Fruit fly (Drosophila melanogaster) ovary, adult (tissue): ENCODE measurements around the gene toc.

Experiments
- CG17801 ChIP-seq: fragments of 200-800 bp; optimal IDR thresholded peaks from 2 replicates; lab custom pipeline; 2019; ENCODE audit warnings: missing biosample characterization, mild to moderate bottlenecking, missing genetic modification characterization, moderate library complexity; ENCODE audit not compliant: partially characterized antibody

Gene toc

DNA sequence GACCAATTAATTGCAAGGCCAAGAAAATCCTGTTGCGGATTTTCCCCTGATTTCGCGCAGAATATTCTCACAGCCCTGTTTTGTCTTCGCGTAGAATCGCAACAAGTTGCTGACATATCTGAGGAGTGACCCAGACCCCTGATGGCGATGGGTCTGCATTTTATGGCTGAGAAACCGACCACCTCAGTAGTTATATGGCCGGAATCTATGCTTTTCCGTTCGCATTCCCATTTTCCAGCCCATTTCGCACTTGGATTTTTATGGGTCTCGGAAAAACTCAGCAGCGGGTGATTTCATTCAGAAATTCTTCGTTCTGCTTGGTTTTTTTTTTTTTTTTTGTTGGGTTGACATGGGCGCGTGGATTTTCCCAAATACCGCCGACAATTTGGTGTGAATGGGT is 61.7 kb downstream of the toc start:
- TF ChIP-seq CG17801 (GFP tag; lab: Kevin White, UChicago): no peak

DNA sequence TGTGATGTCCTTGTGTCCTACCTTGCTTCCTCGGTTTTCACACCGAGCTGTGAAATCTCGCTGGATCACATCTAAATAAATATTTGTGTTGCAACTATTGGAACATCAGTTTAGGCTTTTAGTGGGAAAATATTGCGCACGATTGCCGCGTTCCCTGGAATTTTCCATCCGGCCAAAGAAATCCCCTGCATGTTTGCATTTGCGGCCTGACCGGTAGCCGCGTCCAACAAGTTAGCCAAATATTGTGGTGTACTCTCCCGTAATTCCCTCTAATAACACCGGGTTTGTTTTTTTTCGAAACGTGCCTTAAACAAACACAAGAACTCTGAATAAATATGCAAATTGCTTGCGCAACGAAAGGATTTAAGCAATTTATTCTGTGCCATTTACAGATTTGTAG is 65.8 kb downstream of the toc start:
- TF ChIP-seq CG17801 (GFP tag; lab: Kevin White, UChicago): no peak

DNA sequence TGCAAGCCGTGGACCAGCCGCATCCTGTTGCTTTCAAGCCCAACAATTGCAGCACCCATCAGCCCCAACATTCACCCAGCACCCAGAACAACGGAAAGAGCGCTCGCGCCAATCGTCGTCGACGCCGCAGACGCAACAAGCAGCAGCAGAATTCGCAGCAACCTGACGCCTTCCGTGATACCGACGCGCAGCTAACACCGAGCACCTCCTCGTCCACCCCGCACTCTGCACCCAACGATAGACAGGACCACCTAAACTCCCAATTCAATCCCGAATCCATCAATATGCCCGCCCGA is 85.0 kb downstream of the toc start:
- no peak for TF ChIP-seq CG17801 (GFP tag; lab: Kevin White, UChicago)

DNA sequence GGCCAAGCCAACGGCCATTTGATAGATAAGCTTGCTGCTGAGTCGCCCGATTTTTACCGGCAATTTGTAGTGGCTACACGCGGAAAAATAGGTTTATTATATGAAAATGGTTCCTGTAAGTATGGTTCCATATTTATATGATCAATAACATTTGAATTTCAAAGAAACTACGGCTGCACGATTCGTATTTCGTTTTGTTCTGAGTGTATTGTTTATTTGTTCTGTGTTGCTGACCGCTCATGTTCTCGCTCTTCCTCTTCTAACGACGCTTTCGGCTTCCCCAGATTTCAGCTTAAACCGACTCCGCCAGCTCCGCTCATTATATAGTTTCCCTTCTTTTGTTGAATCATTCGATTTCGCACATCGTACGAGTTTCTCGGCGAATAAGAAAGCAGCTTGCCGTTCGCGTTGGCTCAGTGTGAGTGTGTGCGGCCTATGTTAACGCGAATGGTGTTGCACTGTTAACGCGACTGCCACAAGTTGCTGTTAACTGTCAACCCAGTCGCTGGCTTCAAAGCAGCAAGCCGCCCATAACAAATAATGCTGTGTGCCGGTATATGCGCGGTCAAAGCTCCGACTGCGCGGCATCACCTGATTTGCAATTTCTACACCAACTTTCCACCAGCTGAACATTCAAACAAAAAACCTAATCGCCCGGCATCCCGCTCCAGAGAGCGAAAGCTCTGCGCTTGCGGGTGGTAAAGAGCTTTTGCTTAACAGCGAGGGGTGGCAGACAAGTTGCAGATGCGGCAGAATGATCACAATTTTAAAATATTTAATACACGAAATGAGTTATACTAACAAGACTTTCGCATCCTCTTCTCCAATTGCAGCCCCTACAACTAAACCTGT is 85.6 kb downstream of the toc start:
- TF ChIP-seq CG17801 (GFP tag; lab: Kevin White, UChicago): peak; percentile 80

DNA sequence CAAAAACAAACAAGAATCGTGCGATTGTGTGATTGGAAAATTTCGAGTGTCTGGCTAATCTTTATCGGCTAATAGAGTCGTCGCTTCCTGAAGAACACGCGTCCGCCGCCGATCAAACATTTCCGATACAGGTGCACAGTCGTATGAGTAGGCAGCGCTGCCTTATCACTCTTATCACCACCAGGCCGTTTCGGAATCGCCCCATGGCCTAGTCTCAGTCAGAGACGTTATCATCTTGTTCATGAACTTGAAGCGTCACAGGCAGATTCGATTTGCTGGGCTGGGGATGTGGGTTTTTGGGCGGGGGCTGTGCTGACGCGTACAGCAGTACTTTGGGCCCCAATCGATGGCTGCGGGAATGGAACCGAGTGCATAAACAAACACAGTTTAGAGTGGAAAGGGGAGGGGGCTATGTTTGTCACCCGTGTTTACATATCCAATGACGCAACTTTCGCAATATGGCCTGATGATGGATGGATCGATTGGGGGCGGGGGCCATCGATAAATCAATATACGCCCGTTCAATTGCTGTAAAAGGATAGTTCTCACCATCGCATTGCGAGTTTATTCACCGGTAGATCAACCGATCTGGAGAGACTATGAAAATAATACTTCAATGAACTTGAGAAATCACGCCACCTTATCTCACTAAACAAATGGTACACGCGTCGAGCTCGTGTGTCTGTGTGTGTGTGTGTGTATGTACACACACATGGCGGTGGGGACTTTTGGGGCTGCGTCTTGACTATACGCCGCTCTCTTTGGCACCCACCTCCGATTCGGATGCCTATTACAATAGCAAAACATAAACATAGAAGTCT is 86.4 kb downstream of the toc start:
- peak; percentile 8 for TF ChIP-seq CG17801 (GFP tag; lab: Kevin White, UChicago)

DNA sequence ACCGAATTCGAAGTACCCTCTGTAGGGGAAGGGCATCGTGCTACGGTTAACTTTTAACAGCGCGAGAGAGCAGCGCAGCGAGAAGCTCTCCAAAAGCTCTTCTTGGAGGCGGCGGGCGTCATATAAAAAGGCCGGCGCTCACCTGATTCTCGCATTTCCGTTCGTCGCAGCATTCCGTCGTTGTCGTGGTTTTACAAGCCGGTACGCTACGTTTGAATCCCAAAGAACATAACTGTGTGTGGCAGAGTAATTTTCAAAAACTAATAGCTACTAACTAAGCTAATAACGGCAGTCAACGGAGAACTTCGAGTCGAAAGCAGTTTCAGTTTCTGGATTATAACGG is 88.2 kb downstream of the toc start, which contains the start of gene FASN1:
Gene FASN1 (plus strand): TSS at position 151 of the 343 bp plus-strand sequence.
- peak; percentile 84 for TF ChIP-seq CG17801 (GFP tag; lab: Kevin White, UChicago)

DNA sequence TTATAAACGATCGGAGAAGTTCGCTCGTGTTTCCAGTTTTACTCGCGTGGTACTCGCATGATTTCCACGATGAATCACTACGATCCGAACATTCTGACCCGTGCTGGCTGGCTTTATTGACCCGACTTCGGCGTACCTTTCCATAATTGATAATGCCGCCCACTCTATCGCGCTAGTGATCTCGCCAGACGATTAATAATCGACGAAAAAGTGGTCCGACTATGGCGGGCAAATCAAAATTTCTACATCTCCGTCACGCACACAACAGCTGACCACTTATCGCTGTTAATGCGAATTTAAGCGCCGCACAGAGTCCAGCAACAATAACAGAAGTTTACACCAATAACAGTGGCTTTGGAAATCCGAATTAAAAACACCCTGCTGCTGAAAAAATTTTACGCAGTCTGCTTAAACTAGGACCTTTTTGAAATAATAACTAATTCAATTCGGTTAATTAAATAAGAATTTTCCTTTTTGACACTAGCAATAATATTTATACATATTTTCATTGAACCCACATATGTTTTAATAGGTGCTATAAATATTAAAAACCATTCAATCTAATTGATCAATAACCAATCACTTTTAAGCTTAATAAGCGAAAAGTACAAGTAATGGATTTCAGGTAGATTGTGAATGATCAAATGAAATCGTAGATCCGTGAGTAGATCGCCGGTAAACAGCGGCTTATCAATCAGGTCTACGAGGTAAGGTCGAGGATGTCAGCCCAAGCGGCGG is 88.7 kb downstream of the toc start:
- no peak for TF ChIP-seq CG17801 (GFP tag; lab: Kevin White, UChicago)

DNA sequence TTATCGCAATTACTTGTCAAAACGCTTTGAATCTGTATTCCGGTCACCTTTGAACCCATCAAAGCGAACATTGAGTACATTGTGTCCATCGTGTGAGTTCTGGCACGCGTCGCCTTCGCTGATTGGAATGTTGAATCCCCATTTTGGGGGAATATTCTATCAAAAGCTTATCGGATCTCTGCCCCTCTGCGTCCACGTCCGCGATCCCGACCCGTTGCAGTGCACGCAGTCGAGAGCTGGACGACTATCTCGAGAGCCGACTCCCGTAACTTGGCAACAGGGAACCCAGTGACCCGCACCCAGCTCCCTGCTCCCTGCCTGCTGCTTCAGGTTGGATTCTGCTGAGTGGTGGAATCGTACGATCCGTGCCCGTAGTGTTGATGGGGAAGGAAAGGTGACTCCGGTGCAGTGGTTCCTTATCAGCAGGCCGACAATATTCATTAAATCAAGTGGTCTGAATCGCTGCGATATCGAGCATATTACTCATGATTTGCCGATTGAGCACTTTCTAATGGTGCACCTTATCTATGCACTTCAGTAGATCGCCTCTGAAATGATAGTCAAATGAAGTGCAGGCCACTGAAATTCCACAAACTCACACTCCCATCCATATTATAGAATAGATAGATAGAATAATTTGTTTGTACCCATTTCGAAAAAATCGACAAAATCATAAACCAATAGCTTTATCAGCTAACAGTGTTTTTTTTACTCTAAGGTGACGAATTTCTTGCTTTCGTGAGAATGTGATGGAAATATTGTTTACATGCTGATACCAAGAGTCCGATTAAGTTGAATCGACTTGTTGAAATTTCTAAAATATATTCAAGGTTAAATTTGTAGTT is 99.7 kb downstream of the toc start:
- no peak for TF ChIP-seq CG17801 (GFP tag; lab: Kevin White, UChicago)

DNA sequence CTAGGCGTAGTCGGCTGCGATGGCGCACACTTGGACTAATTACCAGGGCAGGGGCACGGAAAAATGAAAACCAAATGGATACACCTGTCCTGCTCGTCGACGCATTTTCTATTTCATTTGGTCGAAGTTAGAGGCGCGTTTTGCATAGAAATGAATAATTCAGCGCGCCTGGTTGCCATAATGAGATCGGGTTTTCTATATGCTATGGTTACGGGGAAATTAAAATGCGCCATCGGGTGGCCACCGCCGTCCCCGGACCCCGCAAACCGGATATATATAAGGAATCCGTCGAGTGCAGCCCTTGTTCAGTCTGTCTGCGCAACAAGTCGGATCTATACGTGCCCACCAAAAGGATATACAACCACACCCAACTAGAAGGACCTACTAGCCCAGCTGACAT is 100.9 kb downstream of the toc start, which contains the start of gene FASN2:
Gene FASN2 (plus strand): TSS at position 301 of the 400 bp plus-strand sequence.
- no peak for TF ChIP-seq CG17801 (GFP tag; lab: Kevin White, UChicago)

DNA sequence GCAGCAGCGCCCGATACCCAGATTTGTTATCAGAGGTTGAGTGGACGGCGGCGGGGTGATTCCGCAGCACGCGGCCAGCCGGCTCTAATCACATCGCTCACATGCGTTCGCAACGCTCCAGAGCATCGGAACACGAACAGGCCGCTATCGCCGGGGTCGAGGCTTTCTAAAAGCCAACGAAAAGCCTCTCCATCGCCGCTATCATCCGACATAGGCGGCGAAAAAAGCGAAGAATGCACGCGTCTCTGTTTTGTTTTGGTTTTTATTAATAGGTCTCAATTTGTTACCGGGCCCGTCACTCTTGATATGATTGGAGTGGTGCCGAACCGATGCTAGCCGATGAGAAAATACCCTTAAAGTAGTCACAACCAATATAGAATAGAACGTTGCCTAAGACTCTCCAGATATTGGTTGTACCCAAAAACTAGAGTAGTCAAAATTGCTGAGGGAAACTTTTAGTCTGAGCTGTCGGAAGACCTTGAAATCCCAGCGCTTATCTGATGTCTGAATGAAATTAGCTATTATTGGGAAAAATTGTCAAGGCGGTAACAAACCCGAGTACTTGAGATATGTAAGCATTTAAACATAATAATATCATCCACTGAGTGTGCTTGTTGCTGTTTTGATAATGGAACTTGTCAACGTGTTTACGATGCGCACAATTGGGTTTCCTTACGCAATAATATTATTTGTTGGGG is 102.5 kb downstream of the toc start, which contains the start of gene CG17261:
Gene CG17261 (plus strand): TSS at position 634 of the 698 bp plus-strand sequence.
- peak; percentile 17 for TF ChIP-seq CG17801 (GFP tag; lab: Kevin White, UChicago)

DNA sequence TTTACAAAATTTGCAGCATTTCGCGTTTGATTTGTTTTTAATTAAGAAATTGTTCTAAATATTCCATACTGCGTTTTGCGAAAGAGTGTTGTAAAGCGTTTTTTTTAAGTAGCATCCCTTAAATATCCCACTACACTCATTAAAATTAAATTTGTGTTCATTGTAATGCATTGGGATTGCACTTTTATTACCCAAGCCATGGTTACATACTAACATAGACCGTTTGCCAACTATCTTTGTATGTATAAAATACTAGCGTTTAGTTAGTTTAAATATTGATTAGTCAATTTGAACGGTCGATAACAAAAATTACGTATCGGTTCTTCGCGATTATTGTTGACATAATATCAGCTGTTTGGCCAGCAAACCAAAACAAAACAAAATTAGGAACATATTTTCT is 104.8 kb downstream of the toc start, which contains the start of the genes cnir and CG17221:
Gene cnir (minus strand): TSS at position 39 of the 400 bp plus-strand sequence.
Gene CG17221 (plus strand): TSS at position 203 of the 400 bp plus-strand sequence.
- peak; percentile 71 for TF ChIP-seq CG17801 (GFP tag; lab: Kevin White, UChicago)

DNA sequence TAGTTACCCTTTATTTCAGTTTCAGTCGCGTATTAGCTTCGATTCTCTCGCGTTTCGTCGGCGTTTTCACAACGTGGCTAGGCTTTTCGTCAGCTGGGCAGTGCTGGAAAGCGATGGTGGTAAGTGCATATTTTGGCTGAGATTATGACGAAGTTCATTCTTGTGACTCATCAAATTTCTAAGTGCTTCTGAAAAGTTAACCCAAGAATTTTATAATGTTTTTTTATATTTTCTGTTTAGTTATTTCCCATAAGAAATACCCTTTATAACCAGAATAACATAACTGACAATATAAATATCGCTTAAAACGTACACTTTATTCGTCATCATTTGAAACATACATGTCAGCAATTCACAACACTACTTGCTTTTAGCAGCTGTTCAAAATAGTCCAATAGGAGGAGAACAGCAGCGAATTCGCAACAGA is 107.4 kb downstream of the toc start, which contains the start of the genes CG17260 and SerRS:
Gene CG17260 (plus strand): TSS at position 78 of the 427 bp plus-strand sequence.
Gene SerRS (minus strand): TSS at position 251 of the 427 bp plus-strand sequence.
- peak; percentile 92 for TF ChIP-seq CG17801 (GFP tag; lab: Kevin White, UChicago)

DNA sequence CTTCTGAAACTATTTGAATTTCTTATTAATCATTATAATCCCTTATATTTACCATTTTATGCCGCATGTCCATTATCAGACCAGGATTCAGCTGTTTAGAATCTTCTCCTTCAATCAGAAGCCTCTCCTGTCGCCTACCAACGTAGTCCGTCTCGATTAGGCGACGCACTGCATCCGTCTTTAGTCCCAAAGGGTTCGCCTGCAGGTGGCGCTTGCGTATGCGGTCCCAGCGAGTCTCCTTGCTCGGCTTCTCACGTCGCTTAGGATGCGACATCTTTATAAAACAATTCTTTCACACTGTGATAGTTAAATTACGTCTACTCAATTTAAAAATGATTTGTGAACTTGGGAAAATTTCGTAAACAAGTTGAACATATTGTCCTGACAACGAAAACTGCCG is 109.6 kb downstream of the toc start, which contains the start of gene CG17258:
Gene CG17258 (minus strand): TSS at position 380 of the 400 bp plus-strand sequence.
- no peak for TF ChIP-seq CG17801 (GFP tag; lab: Kevin White, UChicago)
